Fruit fly (Drosophila melanogaster): ENCODE measurements around the gene CG43739.

CG43739 gene

dm6 chr2L:20911374-20911773 lies 7.4 kb downstream of the CG43739 start (continued):
- TF ChIP-seq Dll (GFP tag; IDR thresholded peaks at IDR 0.05; ENCODE audit: partially characterized antibody) = no peak
- no peak for TF ChIP-seq Deaf1 (tag; optimal IDR thresholded peaks at IDR 0.05)
- TF ChIP-seq bcd (GFP tag; optimal IDR thresholded peaks at IDR 0.05) = no peak
- no peak for TF ChIP-seq ssp (GFP tag; IDR thresholded peaks at IDR 0.05)
- TF ChIP-seq CHES-1-like (GFP tag; optimal IDR thresholded peaks at IDR 0.05) = no peak
- peak; percentile 89 for TF ChIP-seq sd (tag; optimal IDR thresholded peaks at IDR 0.05)
- TF ChIP-seq CG6791 (GFP tag; IDR thresholded peaks at IDR 0.05; ENCODE audit: partially characterized antibody) = no peak
- no peak for TF ChIP-seq CG11093 (GFP tag; IDR thresholded peaks at IDR 0.05)
- peak; percentile 3 to 26 for TF ChIP-seq chif (GFP tag; optimal IDR thresholded peaks at IDR 0.05)
- TF ChIP-seq CG13123 (GFP tag; optimal IDR thresholded peaks at IDR 0.05) = peak; percentile 4
- TF ChIP-seq ash1 (GFP tag; optimal IDR thresholded peaks at IDR 0.05) = no peak
- peak; percentile 42 for TF ChIP-seq bab2 (GFP tag; optimal IDR thresholded peaks at IDR 0.05)
- TF ChIP-seq schlank (tag; optimal IDR thresholded peaks at IDR 0.05) = peak; percentile 46
- no peak for TF ChIP-seq Fer2 (tag; optimal IDR thresholded peaks at IDR 0.05)
- no peak for TF ChIP-seq Doc3 (GFP tag; IDR thresholded peaks at IDR 0.05; ENCODE audit: partially characterized antibody)
- TF ChIP-seq CG17359 (tag; optimal IDR thresholded peaks at IDR 0.05) = peak; percentile 47
- peak; percentile 42 for TF ChIP-seq Fer3 (tag; optimal IDR thresholded peaks at IDR 0.05)
- no peak for TF ChIP-seq Hr39 (optimal IDR thresholded peaks at IDR 0.05)
- peak; percentile 53 for TF ChIP-seq fd3F (GFP tag; optimal IDR thresholded peaks at IDR 0.05)
- TF ChIP-seq br (optimal IDR thresholded peaks at IDR 0.05) = no peak
- peak; percentile 33; the same call in 1 of the 2 replicates for TF ChIP-seq Nf-YA (GFP tag; IDR thresholded peaks at IDR 0.05)
- no peak for TF ChIP-seq Atf3 (GFP tag; optimal IDR thresholded peaks at IDR 0.05)
- TF ChIP-seq crol (GFP tag; IDR thresholded peaks at IDR 0.05) = no peak
- TF ChIP-seq CG17568 (GFP tag; optimal IDR thresholded peaks at IDR 0.05) = peak; percentile 65
- peak; percentile 34 for TF ChIP-seq CG11504 (tag; optimal IDR thresholded peaks at IDR 0.05)
- TF ChIP-seq CG13894 (tag; optimal IDR thresholded peaks at IDR 0.05) = peak; percentile 18
- TF ChIP-seq CG14014 (GFP tag; IDR thresholded peaks at IDR 0.05) = peak; percentile 19; the same call in 1 of the 2 replicates
- TF ChIP-seq z (GFP tag; IDR thresholded peaks at IDR 0.05) = no peak
- no peak for TF ChIP-seq hth (optimal IDR thresholded peaks at IDR 0.05)
- TF ChIP-seq fru (optimal IDR thresholded peaks at IDR 0.05) = no peak
- no peak for TF ChIP-seq CG3065 (GFP tag; optimal IDR thresholded peaks at IDR 0.05)
- no peak for TF ChIP-seq Kr (GFP tag; optimal IDR thresholded peaks at IDR 0.05)
- TF ChIP-seq eve (GFP tag; optimal IDR thresholded peaks at IDR 0.05) = no peak
- no peak for TF ChIP-seq ind (GFP tag; optimal IDR thresholded peaks at IDR 0.05)
- peak; percentile 3 for TF ChIP-seq CG17912 (GFP tag; optimal IDR thresholded peaks at IDR 0.05)
- no peak for TF ChIP-seq CG15696 (tag; optimal IDR thresholded peaks at IDR 0.05)
- TF ChIP-seq pfk (GFP tag; optimal IDR thresholded peaks at IDR 0.05) = no peak
- TF ChIP-seq dpn (GFP tag; optimal IDR thresholded peaks at IDR 0.05) = no peak
- 0 out of 3 replicates have a peak, but pooled peaks have one; percentile 43 for TF ChIP-seq otp (GFP tag; IDR thresholded peaks at IDR 0.05)
- TF ChIP-seq lilli (GFP tag; optimal IDR thresholded peaks at IDR 0.05) = no peak
- peak; percentile 51 for TF ChIP-seq gem (tag; optimal IDR thresholded peaks at IDR 0.05)
- peak; percentile 49 for TF ChIP-seq CG18599 (GFP tag; optimal IDR thresholded peaks at IDR 0.05)
- peak; percentile 29 for TF ChIP-seq CG4707 (GFP tag; optimal IDR thresholded peaks at IDR 0.05)
- TF ChIP-seq Xrp1 (GFP tag; IDR thresholded peaks at IDR 0.05) = peak; percentile 33; the same call in 1 of the 2 replicates
- TF ChIP-seq CG33213 (GFP tag; optimal IDR thresholded peaks at IDR 0.05) = peak; percentile 33
- peak; percentile 38 for TF ChIP-seq CG3281 (GFP tag; optimal IDR thresholded peaks at IDR 0.05)
- 0 out of 2 replicates have a peak, but pooled peaks have one; percentile 23 for TF ChIP-seq seq (GFP tag; IDR thresholded peaks at IDR 0.05)
- peak; percentile 59 for TF ChIP-seq CG13296 (GFP tag; optimal IDR thresholded peaks at IDR 0.05)
- TF ChIP-seq gro (GFP tag; optimal IDR thresholded peaks at IDR 0.05) = peak; percentile 5
- no peak for TF ChIP-seq tin (GFP tag; optimal IDR thresholded peaks at IDR 0.05)
- no peak for TF ChIP-seq CG10431 (GFP tag; optimal IDR thresholded peaks at IDR 0.05)
- no peak for TF ChIP-seq Six4 (GFP tag; optimal IDR thresholded peaks at IDR 0.05)
